Fruit fly (Drosophila melanogaster) whole organism, embryonic: Measurements from ENCODE around the gene parvin.

Experiments
- Dll ChIP-seq: fragments of 200-800 bp; sonication (Bioruptor generic); IDR thresholded peaks from 4 replicates; pipeline ENCODE4 v1.3.6; 2022; ENCODE audit warnings: missing biosample characterization, missing genetic modification characterization; ENCODE audit not compliant: partially characterized antibody
- bowl ChIP-seq: fragments of 200-800 bp; sonication (Bioruptor generic); IDR thresholded peaks from 2 replicates; pipeline ENCODE4 v1.3.6; 2022; ENCODE audit warnings: missing biosample characterization, missing genetic modification characterization
- her ChIP-seq: fragments of 200-800 bp; sonication (Bioruptor generic); optimal IDR thresholded peaks from 2 replicates; lab custom pipeline; 2016; ENCODE audit warnings: missing biosample characterization, missing genetic modification characterization
- ssp ChIP-seq: fragments of 200-800 bp; sonication (Bioruptor generic); IDR thresholded peaks from 2 replicates; pipeline ENCODE4 v1.3.6; 2022; ENCODE audit warnings: missing biosample characterization, missing genetic modification characterization

DNA sequence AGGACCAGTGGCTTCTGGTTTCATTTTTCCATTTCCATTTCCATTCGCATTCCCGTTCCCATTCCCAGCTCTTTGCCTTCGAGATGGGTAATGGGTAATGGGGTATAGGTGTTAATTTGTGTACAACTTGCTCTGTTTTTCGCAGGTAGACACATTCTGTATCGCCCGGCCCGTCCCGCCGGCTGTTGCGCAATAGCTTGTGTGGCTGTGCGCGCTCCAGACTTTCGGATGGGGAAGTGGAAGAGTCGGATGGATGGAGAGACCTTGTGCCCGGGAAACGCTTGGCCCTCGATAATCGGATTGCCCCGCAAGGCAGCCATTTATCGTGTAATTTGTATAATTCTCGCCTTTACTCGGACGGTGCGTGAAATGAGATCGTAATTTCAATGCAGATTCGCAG is 7.9 kb downstream of the parvin start:
- TF ChIP-seq ssp (GFP tag; lab: Robert Waterston, UW) (no peak), her (GFP tag; lab: Kevin White, UChicago) (no peak), Dll (GFP tag; lab: Robert Waterston, UW) (no peak), bowl (GFP tag; lab: Robert Waterston, UW) (no peak)
